Worm (Caenorhabditis elegans): Measurements from ENCODE around the gene T04A6.1.
A peak's percentile ranks its signal among the peaks of the same experiment; 100 is the strongest.

T04A6.1 gene

DNA sequence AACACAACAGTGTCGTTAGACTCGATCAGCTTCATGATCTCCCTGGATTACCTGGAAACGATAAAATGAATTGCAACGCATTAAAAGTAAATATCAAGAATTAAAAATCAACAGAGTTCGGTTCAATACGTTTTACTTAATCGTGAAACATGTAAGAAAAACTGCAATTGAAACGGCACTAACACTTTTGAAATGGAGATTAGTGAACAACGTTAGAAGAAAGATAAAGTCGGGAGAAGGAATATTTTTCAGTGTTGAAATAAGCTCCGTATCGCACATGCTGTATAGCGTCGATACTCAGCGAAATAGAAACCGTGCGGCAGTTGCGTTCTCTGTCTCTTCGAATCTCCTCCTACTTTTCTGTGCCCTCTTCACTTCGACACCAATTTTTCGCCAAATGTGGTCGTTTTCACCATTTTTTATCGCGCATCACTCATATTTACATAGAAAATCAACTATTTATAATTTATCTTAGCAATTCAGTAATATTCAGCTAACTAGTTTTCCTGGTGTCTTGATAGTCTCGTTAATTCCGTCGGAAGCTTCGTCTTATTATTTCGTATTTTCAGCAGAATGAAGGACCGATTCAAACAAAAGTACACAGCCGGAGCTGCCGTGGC lies 43.4 kb upstream of the T04A6.1 start, which contains the start of the genes rpl-9 and lpd-7 (continued):
- TF ChIP-seq nhr-48 (tag; optimal IDR thresholded peaks at IDR 0.05) (no peak), zip-2 (tag; optimal IDR thresholded peaks at IDR 0.05) (no peak), tra-1 (GFP tag; IDR thresholded peaks at IDR 0.05) (no peak), nhr-6 (tag; optimal IDR thresholded peaks at IDR 0.05) (peak; percentile 95), lir-3 (tag; optimal IDR thresholded peaks at IDR 0.05) (no peak), mxl-2 (GFP tag; conservative IDR thresholded peaks at IDR 0.05) (no peak), T20F7.1 (GFP tag; optimal IDR thresholded peaks at IDR 0.05) (peak; percentile 70), R02D3.7 (tag; optimal IDR thresholded peaks at IDR 0.05) (peak; percentile 17), lin-39 (tag; optimal IDR thresholded peaks at IDR 0.05) (no peak), hmg-1.1 (GFP tag; IDR thresholded peaks at IDR 0.05) (peak; percentile 58), lin-29 (GFP tag; IDR thresholded peaks at IDR 0.05) (no peak), nhr-42 (GFP tag; IDR thresholded peaks at IDR 0.05) (no peak), snpc-4 (tag; optimal IDR thresholded peaks at IDR 0.05) (no peak), mdt-29 (GFP tag; IDR thresholded peaks at IDR 0.05) (no peak), fkh-10 (GFP tag; optimal IDR thresholded peaks at IDR 0.05) (peak; percentile 59), madf-5 (GFP tag; IDR thresholded peaks at IDR 0.05) (no peak), ZK546.5 (tag; optimal IDR thresholded peaks at IDR 0.05) (no peak), daf-19 (GFP tag; conservative IDR thresholded peaks at IDR 0.05) (no peak), pqm-1 (tag; optimal IDR thresholded peaks at IDR 0.05) (no peak), unc-130 (GFP tag; optimal IDR thresholded peaks at IDR 0.05) (peak; percentile 52), vab-7 (GFP tag; IDR thresholded peaks at IDR 0.05) (no peak; the same call in 1 of the 2 replicates), Y105C5A.15 (GFP tag; IDR thresholded peaks at IDR 0.05) (no peak), nhr-76 (tag; optimal IDR thresholded peaks at IDR 0.05) (no peak), aly-2 (tag; optimal IDR thresholded peaks at IDR 0.05) (no peak), F49E8.2 (tag; optimal IDR thresholded peaks at IDR 0.05; ENCODE audit: borderline replicate concordance) (no peak), nhr-11 (tag; optimal IDR thresholded peaks at IDR 0.05) (peak; percentile 89)

DNA sequence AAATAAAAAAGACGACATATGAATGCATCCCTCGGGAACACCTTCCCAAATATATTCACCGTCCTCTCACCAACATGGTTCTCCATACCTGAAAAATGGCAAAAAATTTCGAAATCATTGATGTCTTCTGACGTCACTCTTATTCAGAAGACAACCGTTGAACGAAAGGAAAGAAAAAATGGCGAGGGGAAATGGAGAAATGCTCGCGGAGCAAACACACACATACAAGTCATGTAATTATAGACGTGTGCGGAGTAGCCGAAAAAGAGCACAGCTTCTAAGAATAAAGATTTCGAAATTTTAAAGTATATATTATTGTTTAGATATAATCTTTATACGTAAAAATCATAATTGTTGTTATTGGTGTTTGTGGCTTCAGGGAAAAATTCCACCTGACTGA lies 37.0 kb upstream of the T04A6.1 start, which contains the start of gene mfsd-6:
Gene mfsd-6 (minus strand): TSS at position 88 of the 400 bp plus-strand sequence.
- TF ChIP-seq lsy-2 (tag; optimal IDR thresholded peaks at IDR 0.05): peak in 1 of 2 experiments; percentile 23
- TF ChIP-seq lin-39 (tag; optimal IDR thresholded peaks at IDR 0.05): no peak
- TF ChIP-seq mdl-1 (tag; optimal IDR thresholded peaks at IDR 0.05): peak in 1 of 2 experiments; percentile 3

DNA sequence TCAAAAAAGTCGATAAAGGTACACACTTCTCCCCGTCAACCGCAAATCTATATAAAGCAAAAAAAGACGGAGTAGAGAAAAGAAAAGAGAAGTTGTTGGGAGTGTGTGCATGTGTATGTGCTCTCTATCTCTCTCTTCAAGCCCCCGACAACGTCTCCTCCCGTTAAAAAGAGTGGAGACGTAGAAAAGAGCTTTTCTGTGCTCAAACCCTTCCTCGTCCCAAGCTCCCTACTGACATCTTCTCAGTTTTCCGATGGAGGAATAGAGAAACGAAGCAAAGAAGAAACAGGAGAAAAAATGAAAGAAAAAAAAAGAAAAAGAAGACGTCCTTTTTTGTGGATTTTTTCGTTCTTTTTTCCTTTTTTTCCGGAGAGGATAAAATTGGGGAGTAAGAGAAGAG lies 35.7 kb upstream of the T04A6.1 start:
- TF ChIP-seq unc-130 (GFP tag; optimal IDR thresholded peaks at IDR 0.05) (no peak), hmg-1.1 (GFP tag; IDR thresholded peaks at IDR 0.05) (peak; percentile 60), fkh-10 (GFP tag; optimal IDR thresholded peaks at IDR 0.05) (peak; percentile 18), rbr-2 (tag; optimal IDR thresholded peaks at IDR 0.05) (peak; percentile 52), lsy-2 (tag; optimal IDR thresholded peaks at IDR 0.05) (peak; percentile 26 to 66), unc-62 (GFP tag; optimal IDR thresholded peaks at IDR 0.05 in 1 of 2) (peak in 1 of 2 experiments; percentile 91), unc-62 (tag; optimal IDR thresholded peaks at IDR 0.05) (no peak), ceh-20 (GFP tag; IDR thresholded peaks at IDR 0.05) (no peak), mes-2 (tag; optimal IDR thresholded peaks at IDR 0.05; ENCODE audit: poor library complexity, severe bottlenecking) (peak; percentile 3), mep-1 (tag; optimal IDR thresholded peaks at IDR 0.05) (peak; percentile 62), ZK337.2 (GFP tag; IDR thresholded peaks at IDR 0.05) (no peak), mdl-1 (tag; optimal IDR thresholded peaks at IDR 0.05) (peak in 1 of 2 experiments; percentile 3), T26A8.4 (GFP tag; IDR thresholded peaks at IDR 0.05) (no peak), hlh-30 (tag; optimal IDR thresholded peaks at IDR 0.05; ENCODE audit: insufficient read depth) (peak; percentile 8), aha-1 (tag) (peak; percentile 97), fos-1 (tag; optimal IDR thresholded peaks at IDR 0.05) (no peak)

Measured in whole organism, L4 larva.